Fruit fly (Drosophila melanogaster): ENCODE results near the gene CG8003.

CG8003 gene

dm6 chr3L:10674145-10674547 lies 12.9 kb downstream of the CG8003 start:
- TF ChIP-seq fd96Ca (GFP tag; IDR thresholded peaks at IDR 0.05) (no peak), CG13204 (GFP tag; optimal IDR thresholded peaks at IDR 0.05) (peak; percentile 9), CG32121 (GFP tag; IDR thresholded peaks at IDR 0.05) (0 out of 2 replicates have a peak, but pooled peaks have one; percentile 32), EcR (GFP tag; optimal IDR thresholded peaks at IDR 0.05) (peak; percentile 12), Ets98B (GFP tag; IDR thresholded peaks at IDR 0.05) (peak; percentile 21; the same call in 1 of the 2 replicates)

- TF ChIP-seq CG9948 (tag; optimal IDR thresholded peaks at IDR 0.05), result no peak
- 0 out of 3 replicates have a peak, but pooled peaks have one; percentile 15 for TF ChIP-seq fd96Ca (GFP tag; IDR thresholded peaks at IDR 0.05)
These were observed 13.7 kb downstream of the CG8003 start for dm6 chr3L:10674940-10675339.

- TF ChIP-seq EcR (GFP tag; optimal IDR thresholded peaks at IDR 0.05) (peak; percentile 73), Snoo (tag; optimal IDR thresholded peaks at IDR 0.05) (peak; percentile 67), D1 (tag; optimal IDR thresholded peaks at IDR 0.05) (peak; percentile 52), CG14655 (GFP tag; optimal IDR thresholded peaks at IDR 0.05) (peak; percentile 59), CG32121 (GFP tag; IDR thresholded peaks at IDR 0.05) (peak; percentile 82), CG13204 (GFP tag; optimal IDR thresholded peaks at IDR 0.05) (peak; percentile 80), CG8301 (tag; optimal IDR thresholded peaks at IDR 0.05) (peak; percentile 46), CG12605 (GFP tag; IDR thresholded peaks at IDR 0.05) (peak; percentile 78), fd96Ca (GFP tag; IDR thresholded peaks at IDR 0.05) (peak; percentile 76; the same call in 2 of the 3 replicates), CG9948 (tag; optimal IDR thresholded peaks at IDR 0.05) (peak; percentile 42), Pif1A (GFP tag; optimal IDR thresholded peaks at IDR 0.05) (peak; percentile 70), CG8159 (tag; optimal IDR thresholded peaks at IDR 0.05) (peak; percentile 73), CG4496 (GFP tag; IDR thresholded peaks at IDR 0.05) (peak; percentile 84), Pif1B (GFP tag; optimal IDR thresholded peaks at IDR 0.05) (peak; percentile 58), CG34367 (tag; optimal IDR thresholded peaks at IDR 0.05) (peak; percentile 59), CG15710 (tag; optimal IDR thresholded peaks at IDR 0.05) (peak; percentile 52), CG10348 (GFP tag; IDR thresholded peaks at IDR 0.05) (no peak), gl (tag; optimal IDR thresholded peaks at IDR 0.05) (peak; percentile 83), CG17806 (tag; optimal IDR thresholded peaks at IDR 0.05) (peak; percentile 47), Ets98B (GFP tag; IDR thresholded peaks at IDR 0.05) (peak; percentile 85), rn (GFP tag; IDR thresholded peaks at IDR 0.05) (peak; percentile 53; the same call in 1 of the 2 replicates)
These were observed 14.5 kb downstream of the CG8003 start for dm6 chr3L:10675635-10676393.

dm6 chr3L:10677816-10678215 lies 16.5 kb downstream of the CG8003 start:
- TF ChIP-seq CG10348 (GFP tag; IDR thresholded peaks at IDR 0.05), result no peak
- no peak for TF ChIP-seq CG8301 (tag; optimal IDR thresholded peaks at IDR 0.05)
- TF ChIP-seq Ets98B (GFP tag; IDR thresholded peaks at IDR 0.05), result no peak
- no peak for TF ChIP-seq rn (GFP tag; IDR thresholded peaks at IDR 0.05)
- no peak for TF ChIP-seq CG4496 (GFP tag; IDR thresholded peaks at IDR 0.05)
- TF ChIP-seq Pif1A (GFP tag; optimal IDR thresholded peaks at IDR 0.05), result no peak
- TF ChIP-seq gl (tag; optimal IDR thresholded peaks at IDR 0.05), result no peak
- TF ChIP-seq CG12605 (GFP tag; IDR thresholded peaks at IDR 0.05), result no peak
- TF ChIP-seq D1 (tag; optimal IDR thresholded peaks at IDR 0.05), result no peak
- TF ChIP-seq CG14655 (GFP tag; optimal IDR thresholded peaks at IDR 0.05), result no peak

dm6 chr3L:10678545-10679067 lies 17.3 kb downstream of the CG8003 start:
- TF ChIP-seq CG13204 (GFP tag; optimal IDR thresholded peaks at IDR 0.05) (peak; percentile 76), Snoo (tag; optimal IDR thresholded peaks at IDR 0.05) (peak; percentile 80), rn (GFP tag; IDR thresholded peaks at IDR 0.05) (peak; percentile 85), Pif1B (GFP tag; optimal IDR thresholded peaks at IDR 0.05) (peak; percentile 76), CG14655 (GFP tag; optimal IDR thresholded peaks at IDR 0.05) (peak; percentile 92), CG8159 (tag; optimal IDR thresholded peaks at IDR 0.05) (peak; percentile 91), EcR (GFP tag; optimal IDR thresholded peaks at IDR 0.05) (peak; percentile 76), D1 (tag; optimal IDR thresholded peaks at IDR 0.05) (peak; percentile 83), CG9948 (tag; optimal IDR thresholded peaks at IDR 0.05) (peak; percentile 83), CG32121 (GFP tag; IDR thresholded peaks at IDR 0.05) (peak; percentile 95), Pif1A (GFP tag; optimal IDR thresholded peaks at IDR 0.05) (peak; percentile 90), CG34367 (tag; optimal IDR thresholded peaks at IDR 0.05) (peak; percentile 80), CG17806 (tag; optimal IDR thresholded peaks at IDR 0.05) (peak; percentile 84), Ets98B (GFP tag; IDR thresholded peaks at IDR 0.05) (peak; percentile 78), CG15710 (tag; optimal IDR thresholded peaks at IDR 0.05) (peak; percentile 89), CG4496 (GFP tag; IDR thresholded peaks at IDR 0.05) (peak; percentile 92), CG10348 (GFP tag; IDR thresholded peaks at IDR 0.05) (peak; percentile 88), CG8301 (tag; optimal IDR thresholded peaks at IDR 0.05) (peak; percentile 90), CG12605 (GFP tag; IDR thresholded peaks at IDR 0.05) (peak; percentile 85), gl (tag; optimal IDR thresholded peaks at IDR 0.05) (peak; percentile 65), fd96Ca (GFP tag; IDR thresholded peaks at IDR 0.05) (peak; percentile 43; the same call in 1 of the 3 replicates)

- peak; percentile 39 for TF ChIP-seq CG8301 (tag; optimal IDR thresholded peaks at IDR 0.05)
- 0 out of 2 replicates have a peak, but pooled peaks have one; percentile 40 for TF ChIP-seq CG12605 (GFP tag; IDR thresholded peaks at IDR 0.05)
- peak; percentile 63; the same call in 2 of the 3 replicates for TF ChIP-seq CG4496 (GFP tag; IDR thresholded peaks at IDR 0.05)
- no peak for TF ChIP-seq rn (GFP tag; IDR thresholded peaks at IDR 0.05)
- peak; percentile 22 for TF ChIP-seq CG9948 (tag; optimal IDR thresholded peaks at IDR 0.05)
- TF ChIP-seq fd96Ca (GFP tag; IDR thresholded peaks at IDR 0.05), result no peak
- TF ChIP-seq EcR (GFP tag; optimal IDR thresholded peaks at IDR 0.05), result peak; percentile 46
- peak; percentile 69 for TF ChIP-seq CG32121 (GFP tag; IDR thresholded peaks at IDR 0.05)
- TF ChIP-seq Snoo (tag; optimal IDR thresholded peaks at IDR 0.05), result no peak
- TF ChIP-seq D1 (tag; optimal IDR thresholded peaks at IDR 0.05), result no peak
- TF ChIP-seq CG8159 (tag; optimal IDR thresholded peaks at IDR 0.05), result peak; percentile 29
- no peak for TF ChIP-seq CG34367 (tag; optimal IDR thresholded peaks at IDR 0.05)
- TF ChIP-seq Ets98B (GFP tag; IDR thresholded peaks at IDR 0.05), result peak; percentile 51; the same call in 1 of the 2 replicates
- TF ChIP-seq CG15710 (tag; optimal IDR thresholded peaks at IDR 0.05), result peak; percentile 6
- no peak for TF ChIP-seq CG10348 (GFP tag; IDR thresholded peaks at IDR 0.05)
- peak; percentile 64 for TF ChIP-seq CG14655 (GFP tag; optimal IDR thresholded peaks at IDR 0.05)
- TF ChIP-seq Pif1A (GFP tag; optimal IDR thresholded peaks at IDR 0.05), result peak; percentile 36
- no peak for TF ChIP-seq gl (tag; optimal IDR thresholded peaks at IDR 0.05)
- no peak for TF ChIP-seq Pif1B (GFP tag; optimal IDR thresholded peaks at IDR 0.05)
- TF ChIP-seq CG13204 (GFP tag; optimal IDR thresholded peaks at IDR 0.05), result no peak
- peak; percentile 29 for TF ChIP-seq CG17806 (tag; optimal IDR thresholded peaks at IDR 0.05)
These were observed 18.5 kb downstream of the CG8003 start for dm6 chr3L:10679711-10680154.

Measured in whole organism, pupa.